Worm (Caenorhabditis elegans): ENCODE measurements around the gene pfut-1.

The pfut-1 gene

DNA sequence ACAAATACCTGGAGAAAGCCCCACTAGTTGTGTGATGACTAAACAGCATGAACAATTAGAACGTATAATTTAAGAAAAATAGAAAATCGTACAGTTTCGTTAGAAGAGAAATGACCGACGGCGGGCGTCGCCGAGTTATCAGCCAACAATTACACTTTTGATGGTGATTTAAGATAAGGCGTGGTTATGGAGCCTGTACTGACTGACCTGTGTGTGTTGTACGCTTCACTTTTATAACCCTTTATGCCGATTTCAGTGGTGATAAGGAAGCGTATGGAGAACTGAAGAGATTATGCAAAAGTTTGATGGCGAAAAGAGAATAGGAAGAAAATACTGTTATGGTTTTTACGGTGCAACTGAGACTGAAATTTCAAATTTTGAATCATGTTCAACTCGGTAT is 12.5 kb upstream of the pfut-1 start:
- no peak for TF ChIP-seq him-1 (tag; optimal IDR thresholded peaks at IDR 0.05)
- TF ChIP-seq W03F9.2 (tag; optimal IDR thresholded peaks at IDR 0.05), result no peak
- no peak for TF ChIP-seq dao-5 (tag; optimal IDR thresholded peaks at IDR 0.05)

ce11 chrX:3154562-3154961 is 11.1 kb upstream of the pfut-1 start:
- TF ChIP-seq W03F9.2 (tag; optimal IDR thresholded peaks at IDR 0.05) (no peak), him-1 (tag; optimal IDR thresholded peaks at IDR 0.05) (no peak)

DNA sequence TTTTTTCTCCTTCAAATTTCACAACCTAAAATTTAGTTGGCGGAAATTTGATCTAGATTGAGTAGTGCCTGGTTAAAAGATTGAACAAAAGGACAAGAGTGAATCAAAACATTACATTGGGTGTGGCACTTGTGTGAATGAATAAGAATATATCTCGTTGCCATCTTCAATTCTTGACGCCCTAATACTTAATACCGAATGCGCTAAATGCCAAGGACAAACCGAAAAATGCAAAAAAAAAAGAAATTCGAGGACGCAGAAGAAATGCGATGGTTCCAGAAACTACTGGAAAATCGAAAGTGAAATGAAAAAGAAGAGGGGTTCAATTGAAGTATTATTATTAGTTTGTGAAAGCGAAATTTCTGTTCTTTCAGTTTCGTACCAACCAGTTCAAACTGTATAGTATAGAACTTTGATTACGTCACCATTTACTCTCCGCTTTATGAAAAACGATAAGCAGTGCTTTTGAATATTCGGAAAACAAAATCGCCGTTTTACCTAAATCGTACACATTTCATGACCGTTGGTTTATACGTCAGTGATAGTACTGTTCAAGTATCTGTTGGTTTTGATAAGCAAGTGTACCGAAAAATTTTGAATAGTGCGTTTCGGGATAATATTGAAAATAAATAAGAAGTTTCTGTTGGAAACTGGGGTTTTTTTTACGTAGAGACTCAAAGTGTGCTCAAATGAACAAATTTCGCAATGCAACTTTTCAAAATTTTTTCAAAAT is 10.3 kb upstream of the pfut-1 start:
- TF ChIP-seq dao-5 (tag; optimal IDR thresholded peaks at IDR 0.05) (no peak), him-1 (tag; optimal IDR thresholded peaks at IDR 0.05) (no peak), W03F9.2 (tag; optimal IDR thresholded peaks at IDR 0.05) (no peak)

DNA sequence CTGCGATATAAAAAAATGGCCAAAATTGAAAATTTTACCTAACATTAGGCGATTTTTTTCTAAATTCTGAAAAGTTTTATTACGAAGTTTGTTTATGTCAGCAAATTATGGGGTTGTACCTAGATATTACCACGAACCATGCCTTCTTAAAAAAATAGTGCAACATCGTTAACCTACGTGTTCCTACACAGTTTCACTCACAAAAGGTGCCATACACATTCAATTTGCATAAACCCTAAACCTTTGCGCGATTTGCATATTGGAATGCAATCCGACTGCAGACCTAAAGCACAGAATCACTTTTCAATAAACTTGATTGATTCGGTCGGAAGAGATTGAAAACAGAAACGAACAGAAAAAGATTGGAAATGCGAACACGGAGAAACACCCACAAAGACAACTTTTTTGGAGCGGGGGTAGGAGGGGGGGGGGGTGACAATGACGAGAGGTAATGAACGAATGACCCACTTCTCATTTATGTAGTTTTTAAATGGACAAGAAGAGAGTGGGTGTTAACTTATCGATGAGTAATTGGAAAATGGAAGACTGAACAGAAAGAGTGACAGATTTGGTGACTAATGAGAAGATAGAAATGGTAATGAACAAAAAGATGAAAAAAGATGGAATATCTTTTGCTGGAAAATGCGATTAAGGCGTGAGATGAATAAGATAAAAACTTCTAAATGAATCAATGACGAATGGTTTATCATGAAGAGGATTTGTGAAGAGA is 9.4 kb upstream of the pfut-1 start:
- TF ChIP-seq dao-5 (tag; optimal IDR thresholded peaks at IDR 0.05) (no peak), W03F9.2 (tag; optimal IDR thresholded peaks at IDR 0.05) (no peak), him-1 (tag; optimal IDR thresholded peaks at IDR 0.05) (no peak)

DNA sequence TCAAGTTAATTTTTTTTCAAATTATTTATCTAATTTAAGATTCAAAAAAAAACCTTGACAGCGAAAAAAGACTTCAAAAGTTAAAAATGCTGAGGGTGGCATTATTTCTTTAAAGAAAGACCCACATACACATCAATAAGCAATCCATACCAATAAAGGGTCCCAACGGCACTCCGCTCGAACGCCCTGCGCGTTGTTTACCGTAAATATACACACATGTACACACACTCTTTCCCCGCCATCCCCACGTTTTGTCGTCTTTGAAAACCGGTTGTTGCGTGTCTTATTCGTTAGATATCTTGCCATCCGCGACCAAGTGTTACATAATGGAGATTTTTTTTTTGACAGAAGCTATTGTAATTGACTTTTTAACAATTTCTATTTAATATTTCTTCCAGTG is 6.1 kb upstream of the pfut-1 start, which contains the start of gene gcc-1:
Gene gcc-1, plus strand, starts transcription at position 399 of the 400 bp plus-strand sequence.
- TF ChIP-seq him-1 (tag; optimal IDR thresholded peaks at IDR 0.05) (no peak), dao-5 (tag; optimal IDR thresholded peaks at IDR 0.05) (no peak), W03F9.2 (tag; optimal IDR thresholded peaks at IDR 0.05) (no peak)

DNA sequence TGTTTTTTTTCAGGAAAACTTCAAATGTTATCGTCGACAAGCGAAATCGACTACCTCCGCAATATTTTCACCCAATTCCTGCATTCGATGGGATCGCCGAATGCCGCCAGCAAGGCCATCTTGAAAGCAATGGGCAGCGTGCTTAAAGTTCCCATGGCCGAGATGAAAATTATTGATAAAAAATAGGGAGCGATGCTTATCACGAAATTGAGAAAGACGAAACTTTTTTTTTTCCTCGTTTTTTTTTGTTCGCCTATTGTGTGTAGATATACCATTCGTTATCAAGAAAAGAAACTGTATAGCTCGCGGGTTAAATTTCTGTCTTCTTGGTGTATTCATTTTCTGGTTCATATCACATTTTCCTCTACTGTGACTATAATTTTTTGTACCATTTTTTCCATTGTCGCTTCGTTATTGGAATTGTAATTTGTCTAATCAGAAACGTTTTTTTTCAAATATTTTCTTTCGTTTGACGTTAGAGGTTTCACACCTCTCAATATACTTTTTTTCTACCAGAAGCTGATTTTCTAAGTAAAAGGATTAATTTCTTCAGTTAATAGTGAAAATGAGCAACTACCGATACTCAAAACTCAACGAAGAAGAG is 1.6 kb upstream of the pfut-1 start, which contains the start of gene syx-6:
Gene syx-6, plus strand, starts transcription at position 554 of the 604 bp plus-strand sequence.
- TF ChIP-seq W03F9.2 (tag; optimal IDR thresholded peaks at IDR 0.05), result no peak
- TF ChIP-seq dao-5 (tag; optimal IDR thresholded peaks at IDR 0.05), result no peak
- no peak for TF ChIP-seq him-1 (tag; optimal IDR thresholded peaks at IDR 0.05)

ce11 chrX:3170456-3170855 is 4.8 kb downstream of the pfut-1 start, which contains the start of gene C15C7.6:
TSS of gene C15C7.6 (minus strand) at chrX:3170556.
- TF ChIP-seq dao-5 (tag; optimal IDR thresholded peaks at IDR 0.05), result no peak
- no peak for TF ChIP-seq him-1 (tag; optimal IDR thresholded peaks at IDR 0.05)

- TF ChIP-seq him-1 (tag; optimal IDR thresholded peaks at IDR 0.05) (no peak), dao-5 (tag; optimal IDR thresholded peaks at IDR 0.05) (no peak), W03F9.2 (tag; optimal IDR thresholded peaks at IDR 0.05) (no peak)
Observed at ce11 chrX:3176728-3177127, 11.1 kb downstream of the pfut-1 start.

DNA sequence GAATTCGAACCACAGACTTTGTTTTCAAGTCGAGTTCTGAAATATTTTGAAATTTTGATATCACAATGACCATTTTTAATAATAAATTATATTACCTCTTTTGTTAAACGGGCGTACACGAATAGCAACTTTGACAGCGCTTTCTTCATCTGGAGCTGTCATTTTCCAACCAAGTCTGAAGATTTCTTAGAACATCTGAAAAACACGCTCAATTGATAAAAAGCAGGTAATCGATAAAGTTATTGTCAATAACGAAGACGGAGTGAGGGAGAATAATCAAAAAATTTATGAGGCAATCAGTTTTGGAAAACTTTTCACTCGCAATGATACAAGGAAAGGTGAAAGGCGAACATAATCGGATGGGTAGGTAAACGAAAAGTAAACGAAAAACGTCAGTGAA is 12.9 kb downstream of the pfut-1 start, which contains the start of gene klp-4:
Gene klp-4, minus strand, starts transcription at position 201 of the 400 bp plus-strand sequence.
- TF ChIP-seq W03F9.2 (tag; optimal IDR thresholded peaks at IDR 0.05), result no peak
- TF ChIP-seq dao-5 (tag; optimal IDR thresholded peaks at IDR 0.05), result no peak
- TF ChIP-seq him-1 (tag; optimal IDR thresholded peaks at IDR 0.05), result no peak

DNA sequence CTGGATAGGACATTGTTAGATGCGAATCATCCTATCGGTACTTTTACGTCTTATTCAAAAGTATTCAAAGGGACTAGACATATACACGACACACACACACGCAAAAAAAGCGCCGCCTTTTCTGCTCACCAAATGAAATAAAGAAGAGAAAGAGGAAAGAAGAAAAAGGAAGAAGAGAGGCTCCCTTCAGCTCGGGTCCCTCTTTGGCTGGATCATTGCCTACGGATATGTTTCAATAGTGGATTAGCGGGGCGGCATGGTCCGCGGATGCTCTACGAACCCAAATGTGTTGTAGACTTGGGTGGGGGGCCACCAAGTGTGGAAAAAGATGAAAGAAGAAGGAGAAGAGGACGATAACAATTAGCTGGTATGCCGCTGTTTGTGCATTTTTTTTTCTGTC is 15.8 kb downstream of the pfut-1 start:
- TF ChIP-seq him-1 (tag; optimal IDR thresholded peaks at IDR 0.05) (no peak), dao-5 (tag; optimal IDR thresholded peaks at IDR 0.05) (no peak), W03F9.2 (tag; optimal IDR thresholded peaks at IDR 0.05) (no peak)

DNA sequence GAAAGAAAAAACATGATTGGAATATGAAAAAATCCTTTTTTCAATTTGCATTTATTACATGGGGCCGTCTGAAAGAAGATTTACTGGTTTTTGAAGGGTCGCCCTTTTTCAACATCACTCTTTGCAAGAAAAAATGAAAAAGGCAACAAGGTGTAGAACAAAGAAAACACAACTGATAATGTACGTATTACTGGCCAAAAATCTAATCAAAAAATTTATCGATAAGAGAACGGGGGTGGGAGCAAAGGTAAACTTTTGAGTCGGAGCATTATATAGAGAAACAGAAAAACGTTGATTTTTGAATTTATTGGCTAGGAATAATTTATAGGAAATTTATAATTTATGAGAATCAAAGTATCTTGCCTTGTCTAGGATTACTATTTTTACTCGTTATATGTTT is 16.2 kb downstream of the pfut-1 start:
- TF ChIP-seq dao-5 (tag; optimal IDR thresholded peaks at IDR 0.05), result no peak
- no peak for TF ChIP-seq him-1 (tag; optimal IDR thresholded peaks at IDR 0.05)
- no peak for TF ChIP-seq W03F9.2 (tag; optimal IDR thresholded peaks at IDR 0.05)

ce11 chrX:3184649-3185048 is 19.0 kb downstream of the pfut-1 start:
- TF ChIP-seq dao-5 (tag; optimal IDR thresholded peaks at IDR 0.05) (no peak), him-1 (tag; optimal IDR thresholded peaks at IDR 0.05) (no peak), W03F9.2 (tag; optimal IDR thresholded peaks at IDR 0.05) (no peak)

DNA sequence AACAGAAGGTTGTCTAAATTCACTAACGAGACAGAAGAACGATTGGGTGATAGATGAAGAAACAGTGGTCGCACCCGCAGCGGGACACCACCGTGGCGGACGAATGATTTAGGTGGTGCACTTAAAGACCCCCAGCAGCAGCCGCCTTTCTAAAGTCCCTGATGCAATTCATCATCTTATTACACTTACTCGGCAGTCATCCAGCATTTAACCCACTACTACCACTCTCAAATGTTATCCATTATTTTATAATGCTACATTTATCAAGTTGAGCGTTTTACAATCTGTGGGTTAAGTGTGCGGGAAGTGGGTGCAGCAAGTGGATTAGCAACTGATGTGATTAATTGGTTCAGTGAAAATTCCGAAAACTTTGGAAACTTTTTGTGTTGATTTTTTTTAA is 24.6 kb downstream of the pfut-1 start:
- TF ChIP-seq him-1 (tag; optimal IDR thresholded peaks at IDR 0.05) (no peak), dao-5 (tag; optimal IDR thresholded peaks at IDR 0.05) (no peak), W03F9.2 (tag; optimal IDR thresholded peaks at IDR 0.05) (no peak)
